Worm (Caenorhabditis elegans): Measurements from ENCODE around the gene C06H2.7.

The C06H2.7 gene

DNA sequence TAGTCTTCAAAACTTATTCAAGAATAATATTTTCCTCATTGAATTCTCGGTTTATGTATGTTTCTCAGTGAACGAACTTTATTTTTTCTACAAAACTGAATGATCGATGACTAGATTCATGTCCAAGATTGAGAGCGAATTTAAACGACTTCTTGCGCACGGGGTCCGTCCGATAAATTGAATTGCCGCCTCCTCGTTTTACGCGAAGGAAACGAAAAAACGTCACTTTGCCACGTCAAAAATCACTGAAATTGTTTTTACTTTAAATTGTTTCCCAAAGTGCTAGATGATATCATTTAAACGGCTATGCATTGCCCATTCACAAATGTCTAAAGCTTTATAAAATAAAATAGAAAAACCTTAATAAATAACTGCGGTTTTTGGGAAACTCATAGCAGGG, 23.2 kb upstream of the C06H2.7 start:
- TF ChIP-seq ref-1 (GFP tag; conservative IDR thresholded peaks at IDR 0.05) (no peak), T22C8.4 (GFP tag; IDR thresholded peaks at IDR 0.05) (no peak), klf-2 (GFP tag; conservative IDR thresholded peaks at IDR 0.05) (no peak), ztf-29 (GFP tag; IDR thresholded peaks at IDR 0.05) (no peak), cog-1 (tag; optimal IDR thresholded peaks at IDR 0.05) (no peak), med-1 (GFP tag; optimal IDR thresholded peaks at IDR 0.05; ENCODE audit: insufficient read depth) (no peak), ztf-23 (GFP tag; IDR thresholded peaks at IDR 0.05) (no peak), flt-1 (GFP tag; IDR thresholded peaks at IDR 0.05) (no peak), tab-1 (GFP tag; IDR thresholded peaks at IDR 0.05) (no peak)

- TF ChIP-seq ref-1 (GFP tag; conservative IDR thresholded peaks at IDR 0.05), result no peak
- TF ChIP-seq med-1 (GFP tag; optimal IDR thresholded peaks at IDR 0.05; ENCODE audit: insufficient read depth), result no peak
- no peak for TF ChIP-seq T22C8.4 (GFP tag; IDR thresholded peaks at IDR 0.05)
- no peak for TF ChIP-seq tab-1 (GFP tag; IDR thresholded peaks at IDR 0.05)
- no peak for TF ChIP-seq cog-1 (tag; optimal IDR thresholded peaks at IDR 0.05)
- TF ChIP-seq flt-1 (GFP tag; IDR thresholded peaks at IDR 0.05), result no peak
- no peak for TF ChIP-seq klf-2 (GFP tag; conservative IDR thresholded peaks at IDR 0.05)
- TF ChIP-seq ztf-23 (GFP tag; IDR thresholded peaks at IDR 0.05), result no peak
Observed at ce11 chrV:11164475-11164874, 19.9 kb upstream of the C06H2.7 start, which contains the start of gene srg-40. TSS of gene srg-40 (minus strand) at chrV:11164575.

- TF ChIP-seq flt-1 (GFP tag; IDR thresholded peaks at IDR 0.05), result no peak
- TF ChIP-seq ztf-29 (GFP tag; IDR thresholded peaks at IDR 0.05), result no peak
Observed at ce11 chrV:11161791-11162190, 17.2 kb upstream of the C06H2.7 start, which contains the start of gene srg-41. TSS of gene srg-41 (minus strand) at chrV:11161891.

ce11 chrV:11157947-11158346, 13.4 kb upstream of the C06H2.7 start, which contains the start of gene srg-42:
TSS of gene srg-42 (minus strand) at chrV:11158047.
- no peak for TF ChIP-seq ref-1 (GFP tag; conservative IDR thresholded peaks at IDR 0.05)
- no peak for TF ChIP-seq med-1 (GFP tag; optimal IDR thresholded peaks at IDR 0.05; ENCODE audit: insufficient read depth)
- TF ChIP-seq cog-1 (tag; optimal IDR thresholded peaks at IDR 0.05), result no peak
- TF ChIP-seq ztf-23 (GFP tag; IDR thresholded peaks at IDR 0.05), result no peak
- TF ChIP-seq klf-2 (GFP tag; conservative IDR thresholded peaks at IDR 0.05), result no peak
- no peak for TF ChIP-seq ztf-29 (GFP tag; IDR thresholded peaks at IDR 0.05)
- no peak for TF ChIP-seq tab-1 (GFP tag; IDR thresholded peaks at IDR 0.05)
- TF ChIP-seq T22C8.4 (GFP tag; IDR thresholded peaks at IDR 0.05), result no peak
- TF ChIP-seq flt-1 (GFP tag; IDR thresholded peaks at IDR 0.05), result no peak

ce11 chrV:11156589-11156988, 12.0 kb upstream of the C06H2.7 start:
- TF ChIP-seq ztf-29 (GFP tag; IDR thresholded peaks at IDR 0.05), result no peak
- no peak for TF ChIP-seq cog-1 (tag; optimal IDR thresholded peaks at IDR 0.05)
- no peak for TF ChIP-seq T22C8.4 (GFP tag; IDR thresholded peaks at IDR 0.05)
- TF ChIP-seq flt-1 (GFP tag; IDR thresholded peaks at IDR 0.05), result no peak
- no peak for TF ChIP-seq med-1 (GFP tag; optimal IDR thresholded peaks at IDR 0.05; ENCODE audit: insufficient read depth)
- no peak for TF ChIP-seq ref-1 (GFP tag; conservative IDR thresholded peaks at IDR 0.05)
- no peak for TF ChIP-seq tab-1 (GFP tag; IDR thresholded peaks at IDR 0.05)
- TF ChIP-seq ztf-23 (GFP tag; IDR thresholded peaks at IDR 0.05), result no peak
- TF ChIP-seq klf-2 (GFP tag; conservative IDR thresholded peaks at IDR 0.05), result no peak

- no peak for TF ChIP-seq ref-1 (GFP tag; conservative IDR thresholded peaks at IDR 0.05)
- TF ChIP-seq tab-1 (GFP tag; IDR thresholded peaks at IDR 0.05), result no peak
- TF ChIP-seq klf-2 (GFP tag; conservative IDR thresholded peaks at IDR 0.05), result no peak
- TF ChIP-seq ztf-23 (GFP tag; IDR thresholded peaks at IDR 0.05), result no peak
- no peak for TF ChIP-seq T22C8.4 (GFP tag; IDR thresholded peaks at IDR 0.05)
- TF ChIP-seq flt-1 (GFP tag; IDR thresholded peaks at IDR 0.05), result no peak
- no peak for TF ChIP-seq ztf-29 (GFP tag; IDR thresholded peaks at IDR 0.05)
- TF ChIP-seq med-1 (GFP tag; optimal IDR thresholded peaks at IDR 0.05; ENCODE audit: insufficient read depth), result no peak
Observed at ce11 chrV:11155553-11155952, 11.0 kb upstream of the C06H2.7 start, which contains the start of gene srg-38. TSS of gene srg-38 (minus strand) at chrV:11155653.

DNA sequence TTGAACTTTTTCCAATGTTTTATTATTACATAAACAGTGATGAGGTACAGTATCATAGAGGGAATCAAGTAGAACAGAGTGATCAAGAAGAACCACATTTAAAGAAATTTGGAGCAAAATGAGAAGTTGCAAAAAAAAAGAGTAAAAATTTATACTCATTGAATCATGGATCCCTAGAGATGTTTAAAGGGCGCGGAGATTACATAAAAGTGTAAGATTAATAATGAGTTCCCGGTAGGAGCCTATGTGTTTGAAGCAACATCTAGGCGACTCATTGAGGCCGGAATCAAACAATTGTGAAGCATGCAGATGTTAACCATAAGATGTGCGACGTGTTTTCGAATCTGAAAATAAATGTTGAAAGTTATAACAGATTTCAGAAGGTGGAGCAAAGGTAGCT, 7.7 kb upstream of the C06H2.7 start, which contains the start of gene srg-39:
Gene srg-39, minus strand, starts transcription at position 101 of the 400 bp plus-strand sequence.
- TF ChIP-seq flt-1 (GFP tag; IDR thresholded peaks at IDR 0.05) (no peak), cog-1 (tag; optimal IDR thresholded peaks at IDR 0.05) (no peak), med-1 (GFP tag; optimal IDR thresholded peaks at IDR 0.05; ENCODE audit: insufficient read depth) (no peak), T22C8.4 (GFP tag; IDR thresholded peaks at IDR 0.05) (no peak), ref-1 (GFP tag; conservative IDR thresholded peaks at IDR 0.05) (no peak), klf-2 (GFP tag; conservative IDR thresholded peaks at IDR 0.05) (no peak), ztf-23 (GFP tag; IDR thresholded peaks at IDR 0.05) (no peak), ztf-29 (GFP tag; IDR thresholded peaks at IDR 0.05) (no peak), tab-1 (GFP tag; IDR thresholded peaks at IDR 0.05) (no peak)

DNA sequence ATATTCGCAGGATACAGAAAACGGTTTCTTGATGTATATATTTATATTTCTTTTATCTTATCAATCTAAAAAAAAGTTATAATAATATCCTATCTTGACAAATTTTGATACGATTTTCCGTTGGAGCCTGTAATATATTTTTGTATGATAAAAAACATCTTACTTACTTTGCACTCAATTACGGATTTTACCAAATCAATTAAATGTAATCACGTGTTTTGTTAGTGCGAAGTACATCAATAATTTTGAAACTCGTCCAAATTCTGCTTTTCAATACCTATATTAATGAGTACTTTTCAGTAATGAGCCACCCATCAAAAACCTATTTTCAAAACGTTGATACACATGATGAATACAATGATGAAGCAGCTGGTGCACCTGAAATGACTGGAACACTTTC, 4.8 kb upstream of the C06H2.7 start, which contains the start of gene T19C4.1:
Gene T19C4.1, plus strand, starts transcription at position 301 of the 400 bp plus-strand sequence.
- TF ChIP-seq tab-1 (GFP tag; IDR thresholded peaks at IDR 0.05) (no peak), ztf-29 (GFP tag; IDR thresholded peaks at IDR 0.05) (no peak), T22C8.4 (GFP tag; IDR thresholded peaks at IDR 0.05) (no peak), med-1 (GFP tag; optimal IDR thresholded peaks at IDR 0.05; ENCODE audit: insufficient read depth) (no peak), ztf-23 (GFP tag; IDR thresholded peaks at IDR 0.05) (no peak), klf-2 (GFP tag; conservative IDR thresholded peaks at IDR 0.05) (no peak), ref-1 (GFP tag; conservative IDR thresholded peaks at IDR 0.05) (no peak), cog-1 (tag; optimal IDR thresholded peaks at IDR 0.05) (no peak), flt-1 (GFP tag; IDR thresholded peaks at IDR 0.05) (no peak)

DNA sequence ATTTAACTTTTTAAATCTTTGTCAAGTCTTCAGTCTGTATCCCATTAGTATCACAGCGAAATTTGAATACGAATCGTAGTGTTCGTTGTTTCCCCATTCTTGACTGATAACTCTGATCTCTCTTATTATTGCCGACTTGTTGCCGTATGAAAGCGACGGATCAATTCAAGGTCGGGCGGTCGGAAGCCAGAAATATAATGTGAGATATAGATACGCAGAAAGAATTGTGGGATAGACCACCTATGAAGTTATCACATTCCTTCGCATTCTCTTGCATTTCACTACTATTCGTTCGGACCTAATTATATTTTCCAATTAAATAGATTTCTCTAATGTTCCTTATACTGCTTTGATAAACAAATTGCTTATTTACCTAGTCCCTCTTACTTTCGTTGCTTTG, 4.4 kb upstream of the C06H2.7 start:
- TF ChIP-seq ztf-23 (GFP tag; IDR thresholded peaks at IDR 0.05) (no peak), tab-1 (GFP tag; IDR thresholded peaks at IDR 0.05) (no peak), T22C8.4 (GFP tag; IDR thresholded peaks at IDR 0.05) (no peak), flt-1 (GFP tag; IDR thresholded peaks at IDR 0.05) (no peak), klf-2 (GFP tag; conservative IDR thresholded peaks at IDR 0.05) (no peak), ztf-29 (GFP tag; IDR thresholded peaks at IDR 0.05) (no peak)

- TF ChIP-seq tab-1 (GFP tag; IDR thresholded peaks at IDR 0.05) (no peak), ztf-29 (GFP tag; IDR thresholded peaks at IDR 0.05) (no peak), ref-1 (GFP tag; conservative IDR thresholded peaks at IDR 0.05) (no peak), med-1 (GFP tag; optimal IDR thresholded peaks at IDR 0.05; ENCODE audit: insufficient read depth) (no peak), ztf-23 (GFP tag; IDR thresholded peaks at IDR 0.05) (no peak), cog-1 (tag; optimal IDR thresholded peaks at IDR 0.05) (no peak), klf-2 (GFP tag; conservative IDR thresholded peaks at IDR 0.05) (no peak), flt-1 (GFP tag; IDR thresholded peaks at IDR 0.05) (no peak), T22C8.4 (GFP tag; IDR thresholded peaks at IDR 0.05) (no peak)
Observed at ce11 chrV:11147780-11148144, 3.2 kb upstream of the C06H2.7 start.
